Worm (Caenorhabditis elegans): ENCODE results near the gene abt-4.

DNA sequence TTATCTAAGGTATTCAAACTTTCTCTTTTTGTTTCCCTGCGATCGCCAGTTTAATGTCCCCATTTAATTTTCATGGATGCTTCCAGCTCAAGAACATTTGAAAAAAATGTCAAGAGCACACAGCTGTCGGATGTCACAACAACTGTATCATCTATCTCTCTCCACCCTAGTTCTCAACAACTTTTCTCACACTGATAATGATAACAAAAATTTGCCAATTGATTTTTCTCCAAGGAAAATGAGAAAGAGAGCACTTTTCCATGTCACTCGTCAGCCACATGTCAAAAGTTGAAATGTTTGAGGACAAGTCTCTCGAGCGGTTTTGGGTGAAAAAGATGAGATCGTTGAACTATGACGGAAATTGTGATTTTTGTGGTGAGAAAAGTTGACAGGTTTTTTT, 49.4 kb downstream of the abt-4 start:
- no peak for TF ChIP-seq skn-1 (tag; optimal IDR thresholded peaks at IDR 0.05)
- TF ChIP-seq egl-5 (tag; optimal IDR thresholded peaks at IDR 0.05): peak; percentile 70
- no peak for TF ChIP-seq pqm-1 (tag; optimal IDR thresholded peaks at IDR 0.05)
